Fruit fly (Drosophila melanogaster): Measurements from ENCODE around the gene TfIIFalpha.

Gene TfIIFalpha

dm6 chr3R:6374307-6374574, 6.0 kb upstream of the TfIIFalpha start, which contains the start of gene CG42564:
TSS of gene CG42564 (plus strand) at chr3R:6374475.
- TF ChIP-seq foxo (GFP tag; optimal IDR thresholded peaks at IDR 0.05), result no peak
- no peak for TF ChIP-seq dl (GFP tag; optimal IDR thresholded peaks at IDR 0.05; ENCODE audit: insufficient read depth in 1 of 2, partially characterized antibody in 2 of 2)
- TF ChIP-seq psq (GFP tag; optimal IDR thresholded peaks at IDR 0.05), result no peak
- no peak for TF ChIP-seq GATAd (GFP tag; optimal IDR thresholded peaks at IDR 0.05)
- TF ChIP-seq Sp1 (GFP tag; optimal IDR thresholded peaks at IDR 0.05), result no peak

dm6 chr3R:6375944-6376343, 4.3 kb upstream of the TfIIFalpha start, which contains the start of gene CRAT:
TSS of gene CRAT (minus strand) at chr3R:6376044.
- TF ChIP-seq CG9705 (GFP tag; optimal IDR thresholded peaks at IDR 0.05), result no peak
- no peak for TF ChIP-seq dl (GFP tag; optimal IDR thresholded peaks at IDR 0.05; ENCODE audit: insufficient read depth in 1 of 2, partially characterized antibody in 2 of 2)
- no peak for TF ChIP-seq sv (GFP tag; optimal IDR thresholded peaks at IDR 0.05)
- no peak for TF ChIP-seq Dif (GFP tag; optimal IDR thresholded peaks at IDR 0.05; ENCODE audit: partially characterized antibody)
- TF ChIP-seq pan (optimal IDR thresholded peaks at IDR 0.05), result no peak
- no peak for TF ChIP-seq Dfd (GFP tag; optimal IDR thresholded peaks at IDR 0.05)
- TF ChIP-seq CrebA (GFP tag; optimal IDR thresholded peaks at IDR 0.05; ENCODE audit: borderline replicate concordance), result no peak
- TF ChIP-seq N (GFP tag; optimal IDR thresholded peaks at IDR 0.05), result no peak
- no peak for TF ChIP-seq Abd-B (GFP tag; optimal IDR thresholded peaks at IDR 0.05)
- no peak for TF ChIP-seq brk (GFP tag; optimal IDR thresholded peaks at IDR 0.05)
- no peak for TF ChIP-seq jim (GFP tag; optimal IDR thresholded peaks at IDR 0.05)

- TF ChIP-seq sage (GFP tag; optimal IDR thresholded peaks at IDR 0.05) (no peak), CG9705 (GFP tag; optimal IDR thresholded peaks at IDR 0.05) (no peak), Vsx2 (GFP tag; optimal IDR thresholded peaks at IDR 0.05; ENCODE audit: partially characterized antibody) (no peak), Myc (optimal IDR thresholded peaks at IDR 0.05) (no peak), Hnf4 (GFP tag; optimal IDR thresholded peaks at IDR 0.05) (no peak), jim (GFP tag; optimal IDR thresholded peaks at IDR 0.05) (no peak), psq (GFP tag; optimal IDR thresholded peaks at IDR 0.05) (no peak), dsf (GFP tag; optimal IDR thresholded peaks at IDR 0.05; ENCODE audit: borderline replicate concordance) (no peak), rgr (GFP tag; optimal IDR thresholded peaks at IDR 0.05) (no peak), Hr78 (GFP tag; optimal IDR thresholded peaks at IDR 0.05) (no peak), ey (GFP tag; optimal IDR thresholded peaks at IDR 0.05) (no peak), pan (optimal IDR thresholded peaks at IDR 0.05) (no peak), Jra (GFP tag; optimal IDR thresholded peaks at IDR 0.05) (no peak), Rel (GFP tag; optimal IDR thresholded peaks at IDR 0.05) (no peak), Rel (tag; optimal IDR thresholded peaks at IDR 0.05) (no peak)
These were observed 2.8 kb upstream of the TfIIFalpha start, which contains the start of gene CG42537 for dm6 chr3R:6377497-6377896. TSS of gene CG42537 (plus strand) at chr3R:6377797.

- TF ChIP-seq jim (GFP tag; optimal IDR thresholded peaks at IDR 0.05), result no peak
- TF ChIP-seq sv (GFP tag; optimal IDR thresholded peaks at IDR 0.05), result no peak
- no peak for TF ChIP-seq Abd-B (GFP tag; optimal IDR thresholded peaks at IDR 0.05)
- no peak for TF ChIP-seq N (GFP tag; optimal IDR thresholded peaks at IDR 0.05)
- no peak for TF ChIP-seq dl (GFP tag; optimal IDR thresholded peaks at IDR 0.05; ENCODE audit: insufficient read depth in 1 of 2, partially characterized antibody in 2 of 2)
- no peak for TF ChIP-seq Hr78 (GFP tag; optimal IDR thresholded peaks at IDR 0.05)
- TF ChIP-seq Myc (optimal IDR thresholded peaks at IDR 0.05), result no peak
These were observed 1.5 kb downstream of the TfIIFalpha start for dm6 chr3R:6381784-6382183.

- TF ChIP-seq Dif (GFP tag; optimal IDR thresholded peaks at IDR 0.05; ENCODE audit: partially characterized antibody) (no peak), CG9705 (GFP tag; optimal IDR thresholded peaks at IDR 0.05) (no peak), ey (GFP tag; optimal IDR thresholded peaks at IDR 0.05) (no peak), dsf (GFP tag; optimal IDR thresholded peaks at IDR 0.05; ENCODE audit: borderline replicate concordance) (no peak), h (GFP tag; optimal IDR thresholded peaks at IDR 0.05) (peak; percentile 28), foxo (GFP tag; optimal IDR thresholded peaks at IDR 0.05) (no peak), sage (GFP tag; optimal IDR thresholded peaks at IDR 0.05) (peak; percentile 17), Sp1 (GFP tag; optimal IDR thresholded peaks at IDR 0.05) (no peak), psq (GFP tag; optimal IDR thresholded peaks at IDR 0.05) (no peak), Jra (GFP tag; optimal IDR thresholded peaks at IDR 0.05) (peak; percentile 51), N (GFP tag; optimal IDR thresholded peaks at IDR 0.05) (peak; percentile 51), Hr83 (GFP tag; optimal IDR thresholded peaks at IDR 0.05; ENCODE audit: poor library complexity, severe bottlenecking) (peak; percentile 14), GATAd (GFP tag; optimal IDR thresholded peaks at IDR 0.05) (no peak), usp (GFP tag; optimal IDR thresholded peaks at IDR 0.05) (no peak), rgr (GFP tag; optimal IDR thresholded peaks at IDR 0.05) (peak; percentile 11)
These were observed 2.6 kb downstream of the TfIIFalpha start, which contains the start of gene gzl for dm6 chr3R:6382733-6383465. TSS of gene gzl (plus strand) at chr3R:6382914.
